Worm (Caenorhabditis elegans) whole organism, mixed stage, embryonic: ENCODE data around the gene F31B9.3.

Experiments
- elt-3 ChIP-seq: fragments of 150-350 bp; optimal IDR thresholded peaks from 2 replicates; lab custom pipeline; 2014; ENCODE audit warnings: missing biosample characterization, missing genetic modification characterization
- mep-1 ChIP-seq: fragments of 150-350 bp; optimal IDR thresholded peaks from 2 replicates; lab custom pipeline; 2017; ENCODE audit warnings: missing biosample characterization, missing genetic modification reagents, missing genetic modification characterization, inconsistent platforms
- nhr-237 ChIP-seq: fragments of 150-350 bp; optimal IDR thresholded peaks from 2 replicates; lab custom pipeline; 2014; ENCODE audit warnings: missing biosample characterization, missing genetic modification characterization
- snpc-4 ChIP-seq: fragments of 150-350 bp; optimal IDR thresholded peaks from 2 replicates; lab custom pipeline; 2014; ENCODE audit warnings: missing biosample characterization, missing genetic modification characterization
- unc-39 ChIP-seq: fragments of 150-350 bp; optimal IDR thresholded peaks from 2 replicates; lab custom pipeline; 2014; ENCODE audit warnings: missing biosample characterization, missing genetic modification characterization
- unc-62 ChIP-seq: fragments of 150-350 bp; optimal IDR thresholded peaks from 2 replicates; lab custom pipeline; 2014; ENCODE audit warnings: missing biosample characterization, missing genetic modification reagents, missing genetic modification characterization
- ztf-11 ChIP-seq: fragments of 150-350 bp; optimal IDR thresholded peaks from 2 replicates; lab custom pipeline; 2014; ENCODE audit warnings: missing biosample characterization, missing genetic modification characterization

DNA sequence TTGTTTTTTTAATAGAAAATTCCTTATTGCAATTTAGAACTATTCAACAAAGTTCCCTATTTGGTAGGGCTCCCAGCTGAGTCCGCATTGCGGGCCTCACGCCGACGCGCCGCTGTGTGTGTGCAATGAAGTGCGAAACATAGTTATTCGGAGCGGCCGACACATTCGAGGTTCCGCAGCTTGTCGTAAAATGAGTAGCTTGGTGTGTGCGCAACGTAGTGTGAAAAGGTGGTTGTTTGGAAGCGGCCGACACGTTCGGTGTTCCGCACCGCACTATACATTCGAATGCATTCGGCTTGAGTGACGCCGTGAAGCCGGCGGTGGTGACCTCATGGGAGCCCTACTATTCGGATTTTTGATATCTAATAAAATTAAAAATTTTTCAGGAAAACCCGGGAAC is 30.1 kb downstream of the F31B9.3 start:
- TF ChIP-seq ztf-11 (no peak), snpc-4 (no peak), elt-3 (tag; lab: Kevin White, UChicago) (no peak), nhr-237 (tag; lab: Kevin White, UChicago) (no peak), mep-1 (no peak), unc-62 (no peak), unc-39 (tag; lab: Kevin White, UChicago) (no peak)
